Fruit fly (Drosophila melanogaster) whole organism, embryonic: ENCODE data around the gene Snx17.

Experiments
- Antp ChIP-seq: fragments of 200-800 bp; sonication (Bioruptor generic); optimal IDR thresholded peaks from 3 replicates; lab custom pipeline; 2016; ENCODE audit warnings: missing biosample characterization, missing genetic modification characterization
- BEAF-32 ChIP-seq: fragments of 200-800 bp; sonication (Bioruptor generic); optimal IDR thresholded peaks from 3 replicates; lab custom pipeline; 2017; ENCODE audit warnings: missing biosample characterization, missing genetic modification characterization, mild to moderate bottlenecking, moderate library complexity, missing genetic modification reagents
- CG11398 ChIP-seq: fragments of 200-800 bp; sonication (Bioruptor generic); optimal IDR thresholded peaks from 2 replicates; lab custom pipeline; 2016; ENCODE audit warnings: missing biosample characterization, missing genetic modification characterization
- CG11456 ChIP-seq: fragments of 200-800 bp; sonication (Bioruptor generic); IDR thresholded peaks from 3 replicates; pipeline ENCODE4 v1.3.6; 2022; ENCODE audit warnings: missing biosample characterization, missing genetic modification characterization
- CG11504 ChIP-seq: fragments of 200-800 bp; sonication (Bioruptor generic); optimal IDR thresholded peaks from 3 replicates; lab custom pipeline; 2019; ENCODE audit warnings: missing biosample characterization, mild to moderate bottlenecking, missing genetic modification characterization, moderate library complexity
- CG11695 ChIP-seq: fragments of 200-800 bp; sonication (Bioruptor generic); IDR thresholded peaks from 3 replicates; pipeline ENCODE4 v1.3.6; 2022; ENCODE audit warnings: missing biosample characterization, missing genetic modification characterization
- CG12155 ChIP-seq: fragments of 200-800 bp; sonication (Bioruptor generic); optimal IDR thresholded peaks from 3 replicates; lab custom pipeline; 2016; ENCODE audit warnings: missing biosample characterization, missing genetic modification characterization
- CG12219 ChIP-seq: fragments of 200-800 bp; sonication (Bioruptor generic); optimal IDR thresholded peaks from 3 replicates; lab custom pipeline; 2018; ENCODE audit warnings: missing biosample characterization, mild to moderate bottlenecking, missing genetic modification characterization
- CG14014 ChIP-seq: fragments of 200-800 bp; sonication (Bioruptor generic); IDR thresholded peaks from 2 replicates; pipeline ENCODE4 v1.3.6; 2022; ENCODE audit warnings: missing biosample characterization, missing genetic modification characterization
- CG1603 ChIP-seq: fragments of 200-800 bp; sonication (Bioruptor generic); optimal IDR thresholded peaks from 2 replicates; lab custom pipeline; 2019; ENCODE audit warnings: missing biosample characterization, mild to moderate bottlenecking, missing genetic modification characterization, moderate library complexity
- CG17829 ChIP-seq: fragments of 200-800 bp; optimal IDR thresholded peaks from 2 replicates; lab custom pipeline; 2019; ENCODE audit warnings: missing biosample characterization, mild to moderate bottlenecking, missing genetic modification characterization, moderate library complexity
- CG31365 ChIP-seq: fragments of 200-800 bp; sonication (Bioruptor generic); optimal IDR thresholded peaks from 2 replicates; lab custom pipeline; 2018; ENCODE audit warnings: missing biosample characterization, mild to moderate bottlenecking, missing genetic modification characterization
- CG34224 ChIP-seq: fragments of 200-800 bp; sonication (Bioruptor generic); IDR thresholded peaks from 3 replicates; pipeline ENCODE4 v1.3.6; 2022; ENCODE audit warnings: missing biosample characterization, missing genetic modification characterization; ENCODE audit not compliant: partially characterized antibody
- CG4404 ChIP-seq: fragments of 200-800 bp; sonication (Bioruptor generic); IDR thresholded peaks from 2 replicates; pipeline ENCODE4 v1.3.6; 2022; ENCODE audit warnings: missing biosample characterization, missing genetic modification characterization
- CG4730 ChIP-seq: fragments of 200-800 bp; sonication (Bioruptor generic); IDR thresholded peaks from 2 replicates; pipeline ENCODE4 v1.3.6; 2022; ENCODE audit warnings: missing biosample characterization, missing genetic modification characterization
- CG7745 ChIP-seq: fragments of 200-800 bp; sonication (Bioruptor generic); optimal IDR thresholded peaks from 2 replicates; lab custom pipeline; 2018; ENCODE audit warnings: missing biosample characterization, mild to moderate bottlenecking, missing genetic modification characterization, moderate library complexity
- CG7987 ChIP-seq: fragments of 200-800 bp; sonication (Bioruptor generic); optimal IDR thresholded peaks from 2 replicates; lab custom pipeline; 2018; ENCODE audit warnings: missing biosample characterization, mild to moderate bottlenecking, missing genetic modification characterization, moderate library complexity
- CG8290 ChIP-seq, 3 experiments: fragments of 200-800 bp; sonication (Bioruptor generic); optimal IDR thresholded peaks; 2 replicates each; lab custom pipeline; 2016 to 2019; ENCODE audit warnings: missing biosample characterization in 3 of 3, missing genetic modification characterization in 3 of 3, mild to moderate bottlenecking in 2 of 3, moderate library complexity in 1 of 3
- CG8478 ChIP-seq: fragments of >200 bp; optimal IDR thresholded peaks from 2 replicates; lab custom pipeline; 2018
- CG9609 ChIP-seq: fragments of 200-800 bp; sonication (Bioruptor generic); optimal IDR thresholded peaks from 3 replicates; lab custom pipeline; 2016; ENCODE audit warnings: missing biosample characterization, missing genetic modification characterization
- CrebB ChIP-seq: fragments of 200-800 bp; sonication (Bioruptor generic); optimal IDR thresholded peaks from 3 replicates; lab custom pipeline; 2018; ENCODE audit warnings: missing biosample characterization, mild to moderate bottlenecking, missing genetic modification characterization
- D19A ChIP-seq: fragments of 200-800 bp; optimal IDR thresholded peaks from 3 replicates; lab custom pipeline; 2019; ENCODE audit warnings: missing biosample characterization, mild to moderate bottlenecking, missing genetic modification characterization, moderate library complexity
- Dek ChIP-seq: fragments of 200-800 bp; sonication (Bioruptor generic); optimal IDR thresholded peaks from 3 replicates; lab custom pipeline; 2019; ENCODE audit warnings: missing biosample characterization, mild to moderate bottlenecking, missing genetic modification characterization, moderate library complexity
- Drgx ChIP-seq: fragments of 200-800 bp; sonication (Bioruptor generic); IDR thresholded peaks from 2 replicates; pipeline ENCODE4 v1.3.6; 2022; ENCODE audit warnings: missing biosample characterization, missing genetic modification characterization
- Fer1 ChIP-seq: fragments of 200-800 bp; sonication (Bioruptor generic); optimal IDR thresholded peaks from 2 replicates; lab custom pipeline; 2017; ENCODE audit warnings: missing biosample characterization, mild to moderate bottlenecking, missing genetic modification characterization
- GATAe ChIP-seq: fragments of 200-800 bp; sonication (Bioruptor generic); conservative IDR thresholded peaks from 2 replicates; pipeline ENCODE4 v1.3.6; 2022; ENCODE audit warnings: missing biosample characterization, missing genetic modification characterization
- Gsc ChIP-seq: fragments of 200-800 bp; sonication (Bioruptor generic); IDR thresholded peaks from 2 replicates; pipeline ENCODE4 v1.3.6; 2022; ENCODE audit warnings: missing biosample characterization, missing genetic modification characterization
- H2.0 ChIP-seq: fragments of 200-800 bp; sonication (Bioruptor generic); IDR thresholded peaks from 2 replicates; pipeline ENCODE4 v1.3.6; 2022; ENCODE audit warnings: missing biosample characterization, missing genetic modification characterization
- HLH54F ChIP-seq: fragments of 200-800 bp; sonication (Bioruptor generic); optimal IDR thresholded peaks from 3 replicates; lab custom pipeline; 2016; ENCODE audit warnings: missing biosample characterization, missing genetic modification characterization
- HmgZ ChIP-seq: fragments of 200-800 bp; sonication (Bioruptor generic); optimal IDR thresholded peaks from 2 replicates; lab custom pipeline; 2018; ENCODE audit warnings: missing biosample characterization, mild to moderate bottlenecking, missing genetic modification characterization
- Hmx ChIP-seq: fragments of 200-800 bp; sonication (Bioruptor generic); optimal IDR thresholded peaks from 2 replicates; lab custom pipeline; 2016; ENCODE audit warnings: missing biosample characterization, missing genetic modification characterization
- Lhr ChIP-seq: fragments of 200-800 bp; sonication (Bioruptor generic); optimal IDR thresholded peaks from 3 replicates; lab custom pipeline; 2017; ENCODE audit warnings: mild to moderate bottlenecking, missing biosample characterization, missing genetic modification reagents, missing genetic modification characterization
- PHDP ChIP-seq: fragments of 200-800 bp; sonication (Bioruptor generic); optimal IDR thresholded peaks from 3 replicates; lab custom pipeline; 2018; ENCODE audit warnings: missing biosample characterization, mild to moderate bottlenecking, missing genetic modification characterization, moderate library complexity
- Ssrp ChIP-seq: fragments of 200-800 bp; sonication (Bioruptor generic); optimal IDR thresholded peaks from 2 replicates; lab custom pipeline; 2018; ENCODE audit warnings: missing biosample characterization, mild to moderate bottlenecking, missing genetic modification characterization, moderate library complexity
- ap ChIP-seq: fragments of 200-800 bp; sonication (Bioruptor generic); IDR thresholded peaks from 2 replicates; pipeline ENCODE4 v1.3.6; 2022; ENCODE audit warnings: missing biosample characterization, missing genetic modification characterization
- esg ChIP-seq: fragments of 200-800 bp; sonication (Bioruptor generic); conservative IDR thresholded peaks from 2 replicates; pipeline ENCODE4 v1.3.6; 2022; ENCODE audit warnings: missing biosample characterization, missing genetic modification characterization
- exex ChIP-seq: fragments of 200-800 bp; sonication (Bioruptor generic); optimal IDR thresholded peaks from 4 replicates; lab custom pipeline; 2018; ENCODE audit warnings: missing biosample characterization, mild to moderate bottlenecking, missing genetic modification characterization, moderate library complexity
- grn ChIP-seq: fragments of 200-800 bp; sonication (Bioruptor generic); optimal IDR thresholded peaks from 3 replicates; lab custom pipeline; 2017; ENCODE audit warnings: missing biosample characterization, missing genetic modification characterization
- pzg ChIP-seq: fragments of 200-800 bp; sonication (Bioruptor generic); optimal IDR thresholded peaks from 3 replicates; lab custom pipeline; 2018; ENCODE audit warnings: missing biosample characterization, mild to moderate bottlenecking, missing genetic modification characterization, moderate library complexity
- ro ChIP-seq: fragments of 200-800 bp; sonication (Bioruptor generic); IDR thresholded peaks from 2 replicates; pipeline ENCODE4 v1.3.6; 2022; ENCODE audit warnings: missing biosample characterization, missing genetic modification characterization
- salm ChIP-seq: fragments of 200-800 bp; sonication (Bioruptor generic); optimal IDR thresholded peaks from 2 replicates; lab custom pipeline; 2018; ENCODE audit warnings: missing biosample characterization, mild to moderate bottlenecking, missing genetic modification characterization
- sd ChIP-seq: fragments of 200-800 bp; sonication (Bioruptor generic); optimal IDR thresholded peaks from 3 replicates; lab custom pipeline; 2018; ENCODE audit warnings: missing biosample characterization, mild to moderate bottlenecking, missing genetic modification characterization, moderate library complexity
- sens ChIP-seq: fragments of 200-800 bp; sonication (Bioruptor generic); peaks from one replicate; lab custom pipeline; 2016; ENCODE audit warnings: missing biosample characterization, missing genetic modification characterization
- tap ChIP-seq: fragments of 200-800 bp; optimal IDR thresholded peaks from 3 replicates; lab custom pipeline; 2019; ENCODE audit warnings: missing biosample characterization, mild to moderate bottlenecking, missing genetic modification characterization, moderate library complexity
- tll ChIP-seq, 2 experiments: fragments of 200-800 bp in 1 of 2; fragments of >200 bp in 1 of 2; sonication (Bioruptor generic) in 1 of 2; optimal IDR thresholded peaks; 2 replicates each; lab custom pipeline; 2017 to 2019; ENCODE audit warnings: missing biosample characterization in 2 of 2, missing genetic modification characterization in 2 of 2, mild to moderate bottlenecking in 1 of 2, moderate library complexity in 1 of 2
- tup ChIP-seq: fragments of 200-800 bp; sonication (Bioruptor generic); optimal IDR thresholded peaks from 2 replicates; lab custom pipeline; 2016; ENCODE audit warnings: missing biosample characterization, mild to moderate bottlenecking, missing genetic modification characterization, moderate library complexity

The Snx17 gene

DNA sequence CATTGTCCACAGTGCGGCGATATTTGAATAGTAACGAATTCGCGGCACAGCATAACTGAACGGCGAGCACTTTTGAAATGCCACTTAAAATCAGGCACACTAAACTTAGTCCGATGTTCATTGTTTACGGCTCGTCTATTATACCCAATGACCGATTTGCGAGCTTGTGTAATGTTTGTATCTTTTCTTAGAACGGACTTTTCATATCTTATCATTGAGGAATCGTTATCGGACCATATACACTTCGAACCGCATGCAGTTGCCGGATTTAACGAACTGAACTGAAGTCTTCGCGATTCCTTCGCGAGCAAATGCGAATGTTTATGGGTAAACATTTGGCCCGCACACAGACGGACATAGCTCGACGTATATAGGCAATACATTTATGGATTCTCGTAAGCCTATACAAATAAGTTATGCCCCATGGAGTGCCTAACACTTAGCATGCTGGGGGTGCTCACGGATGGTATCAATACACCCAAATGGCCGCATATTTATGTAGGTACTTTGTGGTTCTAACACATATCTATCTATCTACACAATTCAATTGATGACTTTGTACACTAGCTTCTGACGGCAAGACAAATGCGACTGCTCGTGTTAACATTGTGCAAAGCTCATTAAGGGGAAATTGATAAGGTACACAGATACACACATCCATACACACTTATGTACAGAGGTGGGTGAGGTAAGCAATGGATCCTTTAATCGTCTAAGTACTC is 31.1 kb upstream of the Snx17 start, which contains the start of gene mthl15 (continued):
- peak in 1 of 2 experiments; percentile 26 for TF ChIP-seq tll (GFP tag; optimal IDR thresholded peaks at IDR 0.05; lab: Kevin White, UChicago)
- peak; percentile 54 for TF ChIP-seq HmgZ
- TF ChIP-seq CG9609: no peak
- TF ChIP-seq sd: peak; percentile 52
- no peak for TF ChIP-seq PHDP (tag; lab: Kevin White, UChicago)
- TF ChIP-seq Fer1 (GFP tag; lab: Kevin White, UChicago): peak; percentile 19
- peak; percentile 28; the same call in 1 of the 3 replicates for TF ChIP-seq CG11695 (GFP tag; lab: Robert Waterston, UW)
- TF ChIP-seq exex (tag; lab: Kevin White, UChicago): peak; percentile 95
- TF ChIP-seq salm: peak; percentile 29
- TF ChIP-seq grn (GFP tag; lab: Kevin White, UChicago): peak; percentile 28
- peak; percentile 31 for TF ChIP-seq CG12219
- TF ChIP-seq CG17829 (tag; lab: Kevin White, UChicago): no peak
- TF ChIP-seq tap (tag; lab: Kevin White, UChicago): no peak
- no peak for TF ChIP-seq H2.0 (GFP tag; lab: Robert Waterston, UW)
- TF ChIP-seq esg (GFP tag; lab: Robert Waterston, UW): no peak

DNA sequence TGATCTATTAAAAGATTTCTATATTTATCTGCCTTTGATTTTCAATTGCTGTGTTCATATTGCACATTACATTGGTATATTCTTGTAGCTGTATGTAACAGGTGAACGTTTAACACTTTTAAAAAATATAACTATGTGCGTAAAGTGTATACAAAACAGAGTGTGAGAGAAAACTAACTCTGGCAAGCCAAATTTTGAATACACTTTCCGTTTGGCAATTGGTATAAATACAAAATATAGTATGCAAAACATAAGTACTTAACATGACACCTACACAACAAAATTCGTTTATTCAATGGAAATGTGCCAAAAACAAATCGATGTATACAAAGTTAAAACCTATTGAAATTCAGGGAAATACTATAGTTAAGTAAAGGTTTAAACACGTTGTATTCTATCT is 26.1 kb upstream of the Snx17 start:
- TF ChIP-seq CG31365: no peak
- TF ChIP-seq sens (GFP tag; lab: Kevin White, UChicago): peak; percentile 48
- TF ChIP-seq D19A (tag; lab: Kevin White, UChicago): peak; percentile 62
- TF ChIP-seq Hmx (GFP tag; lab: Kevin White, UChicago): peak; percentile 11

DNA sequence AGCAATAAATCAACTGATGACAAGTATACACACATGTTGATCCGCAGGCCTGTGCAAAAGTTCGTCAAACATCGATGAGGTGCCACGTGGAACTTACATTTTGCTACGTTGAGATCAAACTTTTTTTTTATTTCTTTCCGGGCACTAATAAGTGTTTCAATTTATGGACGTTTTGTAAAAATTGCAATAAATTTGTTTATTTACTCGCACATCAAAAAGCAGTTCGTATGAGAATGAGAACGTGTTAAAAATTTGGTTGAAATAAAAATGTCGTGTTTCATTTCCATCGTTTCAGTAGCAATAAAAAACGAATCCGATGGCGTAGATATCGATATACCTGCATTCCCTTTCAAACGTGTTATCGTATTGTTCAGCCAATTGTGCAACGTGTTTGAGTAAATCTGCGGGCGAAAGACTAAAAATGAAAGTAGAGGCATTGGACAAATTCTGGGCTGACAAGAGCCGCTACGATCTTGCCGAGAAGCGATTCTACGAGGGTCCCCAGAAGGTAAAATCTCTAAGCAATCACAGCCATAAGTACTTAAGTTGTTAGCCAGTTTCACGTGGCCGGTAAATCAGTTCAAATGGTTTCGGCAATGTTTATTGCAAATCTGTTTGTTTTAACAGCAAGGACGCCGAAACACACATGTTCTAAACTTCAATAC is 25.5 kb upstream of the Snx17 start, which contains the start of gene eEF1delta:
Gene eEF1delta, plus strand, starts transcription at position 356 of the 665 bp plus-strand sequence.
- no peak for TF ChIP-seq tup
- TF ChIP-seq CG7987 (GFP tag; lab: Kevin White, UChicago): no peak
- no peak for TF ChIP-seq Ssrp (tag; lab: Kevin White, UChicago)
- no peak for TF ChIP-seq CG14014 (GFP tag; lab: Robert Waterston, UW)
- TF ChIP-seq CG8478 (lab: Kevin White, UChicago): no peak
- peak; percentile 99 for TF ChIP-seq CG1603
- no peak for TF ChIP-seq Dek (tag; lab: Kevin White, UChicago)
- peak; percentile 55; the same call in 1 of the 3 replicates for TF ChIP-seq CG34224 (GFP tag; lab: Robert Waterston, UW)
- TF ChIP-seq CG11456 (GFP tag; lab: Robert Waterston, UW): no peak
- TF ChIP-seq CG12155 (GFP tag; lab: Kevin White, UChicago): no peak
- TF ChIP-seq CG11398 (GFP tag; lab: Kevin White, UChicago): no peak
- TF ChIP-seq ro (GFP tag; lab: Robert Waterston, UW): no peak
- TF ChIP-seq CG4404 (GFP tag; lab: Robert Waterston, UW): no peak
- no peak for TF ChIP-seq CG11504 (tag; lab: Kevin White, UChicago)
- TF ChIP-seq CG7745: no peak
- no peak for TF ChIP-seq GATAe (GFP tag; lab: Robert Waterston, UW)
- TF ChIP-seq H2.0 (GFP tag; lab: Robert Waterston, UW): no peak
- TF ChIP-seq HLH54F: no peak
- no peak for TF ChIP-seq ap (GFP tag; lab: Robert Waterston, UW)
- TF ChIP-seq CG8290 (GFP tag; optimal IDR thresholded peaks at IDR 0.05; lab: Kevin White, UChicago): no peak
- TF ChIP-seq CG8290 (tag; optimal IDR thresholded peaks at IDR 0.05; lab: Kevin White, UChicago): no peak
- TF ChIP-seq Drgx (GFP tag; lab: Robert Waterston, UW): no peak
- TF ChIP-seq Lhr (GFP tag; lab: Kevin White, UChicago): no peak
- no peak for TF ChIP-seq tap (tag; lab: Kevin White, UChicago)
- TF ChIP-seq CG4730 (GFP tag; lab: Robert Waterston, UW): no peak
- peak; percentile 56 for TF ChIP-seq BEAF-32 (GFP tag; lab: Kevin White, UChicago)
- no peak for TF ChIP-seq Antp (GFP tag; lab: Kevin White, UChicago)
- no peak for TF ChIP-seq Gsc (GFP tag; lab: Robert Waterston, UW)
- no peak for TF ChIP-seq CrebB (tag; lab: Kevin White, UChicago)
- TF ChIP-seq pzg (GFP tag; lab: Kevin White, UChicago): peak; percentile 48
